Worm (Caenorhabditis elegans): Measurements from ENCODE around the gene Y17G9A.4.

Gene Y17G9A.4

ce11 chrIV:4867610-4868009 lies 6.3 kb upstream of the Y17G9A.4 start, which contains the start of gene str-172:
Gene str-172, minus strand, starts transcription at chrIV:4867710.
- TF ChIP-seq nhr-11 (tag; optimal IDR thresholded peaks at IDR 0.05), result no peak
- TF ChIP-seq sox-4 (tag; optimal IDR thresholded peaks at IDR 0.05), result no peak
- TF ChIP-seq che-1 (tag; optimal IDR thresholded peaks at IDR 0.05), result no peak
- TF ChIP-seq ceh-9 (tag; optimal IDR thresholded peaks at IDR 0.05), result no peak
- TF ChIP-seq mec-3 (tag; optimal IDR thresholded peaks at IDR 0.05; ENCODE audit: borderline replicate concordance), result no peak
- TF ChIP-seq ceh-24 (tag; optimal IDR thresholded peaks at IDR 0.05), result no peak
- TF ChIP-seq fkh-6 (tag; optimal IDR thresholded peaks at IDR 0.05), result no peak
- no peak for TF ChIP-seq lim-6 (tag; optimal IDR thresholded peaks at IDR 0.05)
- TF ChIP-seq ceh-18 (tag; optimal IDR thresholded peaks at IDR 0.05), result no peak
- TF ChIP-seq K09A11.1 (tag; optimal IDR thresholded peaks at IDR 0.05; ENCODE audit: insufficient read depth), result no peak
- TF ChIP-seq hlh-13 (GFP tag; optimal IDR thresholded peaks at IDR 0.05), result no peak
- TF ChIP-seq unc-55 (GFP tag; optimal IDR thresholded peaks at IDR 0.05), result no peak
- no peak for TF ChIP-seq pqm-1 (tag; optimal IDR thresholded peaks at IDR 0.05)
- TF ChIP-seq pag-3 (tag; optimal IDR thresholded peaks at IDR 0.05; ENCODE audit: borderline replicate concordance), result no peak
- no peak for TF ChIP-seq pha-2 (tag; optimal IDR thresholded peaks at IDR 0.05)
- no peak for TF ChIP-seq sdc-2 (tag; optimal IDR thresholded peaks at IDR 0.05)
- no peak for TF ChIP-seq pros-1 (tag; optimal IDR thresholded peaks at IDR 0.05)
- no peak for TF ChIP-seq ref-2 (tag; optimal IDR thresholded peaks at IDR 0.05)
- no peak for TF ChIP-seq hlh-30 (tag; optimal IDR thresholded peaks at IDR 0.05; ENCODE audit: insufficient read depth)
- TF ChIP-seq lin-11 (tag; optimal IDR thresholded peaks at IDR 0.05), result no peak

ce11 chrIV:4866599-4866998 lies 5.2 kb upstream of the Y17G9A.4 start:
- TF ChIP-seq ceh-34 (tag; optimal IDR thresholded peaks at IDR 0.05) (no peak), ceh-6 (GFP tag; optimal IDR thresholded peaks at IDR 0.05) (no peak), K09A11.1 (tag; optimal IDR thresholded peaks at IDR 0.05; ENCODE audit: insufficient read depth) (no peak), ceh-19 (GFP tag; optimal IDR thresholded peaks at IDR 0.05) (no peak), C08G9.2 (tag; optimal IDR thresholded peaks at IDR 0.05) (no peak), ceh-45 (GFP tag; IDR thresholded peaks at IDR 0.05) (no peak), pqm-1 (tag; optimal IDR thresholded peaks at IDR 0.05) (no peak), elt-2 (tag; optimal IDR thresholded peaks at IDR 0.05) (no peak), dmd-4 (tag; optimal IDR thresholded peaks at IDR 0.05; ENCODE audit: borderline replicate concordance) (no peak), ceh-18 (tag; optimal IDR thresholded peaks at IDR 0.05) (no peak), ceh-14 (tag; optimal IDR thresholded peaks at IDR 0.05) (no peak), ztf-16 (tag; optimal IDR thresholded peaks at IDR 0.05) (no peak), T23F11.4 (GFP tag; optimal IDR thresholded peaks at IDR 0.05) (no peak), fax-1 (tag; optimal IDR thresholded peaks at IDR 0.05) (no peak), mec-3 (tag; optimal IDR thresholded peaks at IDR 0.05; ENCODE audit: borderline replicate concordance) (no peak), pros-1 (tag; optimal IDR thresholded peaks at IDR 0.05) (no peak), elt-4 (tag; optimal IDR thresholded peaks at IDR 0.05) (no peak), F13H6.1 (tag; optimal IDR thresholded peaks at IDR 0.05) (no peak)

DNA sequence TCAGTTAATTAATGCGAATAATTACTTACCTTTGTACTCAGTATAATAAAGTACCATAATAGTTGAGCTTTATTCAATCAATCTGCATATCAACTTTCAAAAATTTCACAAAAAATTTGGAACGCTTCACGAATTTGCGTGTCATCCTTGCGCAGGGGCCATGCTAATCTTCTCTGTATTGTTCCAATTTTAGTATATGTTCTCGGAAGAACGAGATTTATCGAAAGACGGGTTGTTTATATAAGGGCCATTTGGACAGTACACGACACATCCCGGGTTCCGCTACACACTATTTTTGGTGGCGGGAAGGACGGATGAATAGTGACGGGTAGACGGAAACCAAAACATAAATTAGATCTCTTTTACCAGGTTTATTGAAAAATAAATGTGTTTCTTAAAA lies 3.2 kb upstream of the Y17G9A.4 start:
- TF ChIP-seq ztf-16 (tag; optimal IDR thresholded peaks at IDR 0.05), result no peak
- no peak for TF ChIP-seq unc-42 (tag; optimal IDR thresholded peaks at IDR 0.05)
- TF ChIP-seq ceh-6 (GFP tag; optimal IDR thresholded peaks at IDR 0.05), result no peak
- no peak for TF ChIP-seq fkh-10 (GFP tag; optimal IDR thresholded peaks at IDR 0.05)
- no peak for TF ChIP-seq ceh-34 (tag; optimal IDR thresholded peaks at IDR 0.05)
- TF ChIP-seq fkh-6 (tag; optimal IDR thresholded peaks at IDR 0.05), result no peak
- no peak for TF ChIP-seq lim-6 (tag; optimal IDR thresholded peaks at IDR 0.05)
- no peak for TF ChIP-seq npax-4 (tag; optimal IDR thresholded peaks at IDR 0.05)
- no peak for TF ChIP-seq ceh-31 (tag; optimal IDR thresholded peaks at IDR 0.05)
- no peak for TF ChIP-seq hlh-13 (GFP tag; optimal IDR thresholded peaks at IDR 0.05)
- TF ChIP-seq ceh-9 (tag; optimal IDR thresholded peaks at IDR 0.05), result no peak
- no peak for TF ChIP-seq pros-1 (tag; optimal IDR thresholded peaks at IDR 0.05)
- no peak for TF ChIP-seq pqm-1 (tag; optimal IDR thresholded peaks at IDR 0.05)
- TF ChIP-seq ceh-24 (tag; optimal IDR thresholded peaks at IDR 0.05), result no peak
- no peak for TF ChIP-seq ets-4 (tag; optimal IDR thresholded peaks at IDR 0.05)
- TF ChIP-seq tbx-2 (tag; optimal IDR thresholded peaks at IDR 0.05), result no peak
- TF ChIP-seq tbx-7 (tag; optimal IDR thresholded peaks at IDR 0.05), result no peak
- no peak for TF ChIP-seq C38D4.7 (GFP tag; optimal IDR thresholded peaks at IDR 0.05)
- TF ChIP-seq mec-3 (tag; optimal IDR thresholded peaks at IDR 0.05; ENCODE audit: borderline replicate concordance), result no peak
